Worm (Caenorhabditis elegans): ENCODE measurements around the gene srh-183.

Gene srh-183

ce11 chrV:19965626-19966025, 12.5 kb downstream of the srh-183 start, which contains the start of gene srh-171:
srh-171 (plus strand) TSS chrV:19965700.
- TF ChIP-seq egl-44 (GFP tag; IDR thresholded peaks at IDR 0.05) (no peak), dpl-1 (GFP tag; optimal IDR thresholded peaks at IDR 0.05) (no peak), lin-35 (GFP tag; optimal IDR thresholded peaks at IDR 0.05) (no peak), madf-6 (GFP tag; IDR thresholded peaks at IDR 0.05) (no peak), D2030.7 (GFP tag; IDR thresholded peaks at IDR 0.05) (no peak), K12H6.12 (tag; optimal IDR thresholded peaks at IDR 0.05) (no peak), madf-3 (GFP tag; IDR thresholded peaks at IDR 0.05) (no peak), ztf-22 (GFP tag; optimal IDR thresholded peaks at IDR 0.05) (no peak), him-1 (tag; optimal IDR thresholded peaks at IDR 0.05) (no peak), mel-28 (tag; optimal IDR thresholded peaks at IDR 0.05; ENCODE audit: borderline replicate concordance) (no peak), nhr-179 (tag; optimal IDR thresholded peaks at IDR 0.05) (no peak)

ce11 chrV:19961971-19962370, 16.1 kb downstream of the srh-183 start:
- no peak for TF ChIP-seq lsy-27 (tag; optimal IDR thresholded peaks at IDR 0.05; ENCODE audit: borderline replicate concordance, insufficient read depth)
- no peak for TF ChIP-seq F33H1.4 (GFP tag; IDR thresholded peaks at IDR 0.05)
- TF ChIP-seq tlf-1 (GFP tag; optimal IDR thresholded peaks at IDR 0.05), result no peak
- TF ChIP-seq lin-35 (GFP tag; optimal IDR thresholded peaks at IDR 0.05), result no peak
- TF ChIP-seq ekl-4 (GFP tag; IDR thresholded peaks at IDR 0.05), result no peak
- no peak for TF ChIP-seq D2030.7 (GFP tag; IDR thresholded peaks at IDR 0.05)
- no peak for TF ChIP-seq atf-7 (tag; optimal IDR thresholded peaks at IDR 0.05)
- no peak for TF ChIP-seq ztf-25 (GFP tag; IDR thresholded peaks at IDR 0.05)
- no peak for TF ChIP-seq ceh-58 (GFP tag; IDR thresholded peaks at IDR 0.05)
- no peak for TF ChIP-seq mes-4 (tag; optimal IDR thresholded peaks at IDR 0.05)
- no peak for TF ChIP-seq ztf-6 (GFP tag; IDR thresholded peaks at IDR 0.05)
- no peak for TF ChIP-seq nhr-90 (tag; optimal IDR thresholded peaks at IDR 0.05)
- no peak for TF ChIP-seq bed-2 (GFP tag; IDR thresholded peaks at IDR 0.05)
- TF ChIP-seq Y56A3A.18 (GFP tag; IDR thresholded peaks at IDR 0.05), result no peak
- TF ChIP-seq fkh-3 (tag; optimal IDR thresholded peaks at IDR 0.05), result no peak
- TF ChIP-seq dpff-1 (tag; optimal IDR thresholded peaks at IDR 0.05), result no peak
- TF ChIP-seq sptf-2 (GFP tag; optimal IDR thresholded peaks at IDR 0.05), result no peak
- TF ChIP-seq efl-1 (GFP tag; optimal IDR thresholded peaks at IDR 0.05), result no peak
- TF ChIP-seq Y79H2A.3 (GFP tag; conservative IDR thresholded peaks at IDR 0.05), result no peak

- TF ChIP-seq madf-6 (GFP tag; IDR thresholded peaks at IDR 0.05) (no peak), nfyb-1 (GFP tag; IDR thresholded peaks at IDR 0.05) (no peak), B0035.1 (tag; optimal IDR thresholded peaks at IDR 0.05) (no peak), unc-62 (GFP tag; optimal IDR thresholded peaks at IDR 0.05) (no peak)
These were observed 19.4 kb downstream of the srh-183 start, which contains the start of gene srh-172 for ce11 chrV:19958744-19959143. srh-172 (plus strand) TSS chrV:19959044.

- TF ChIP-seq zfh-2 (GFP tag; conservative IDR thresholded peaks at IDR 0.05) (no peak), dox-1 (GFP tag; IDR thresholded peaks at IDR 0.05) (no peak), dpff-1 (tag; optimal IDR thresholded peaks at IDR 0.05) (no peak), rcor-1 (GFP tag; IDR thresholded peaks at IDR 0.05) (no peak), efl-1 (GFP tag; optimal IDR thresholded peaks at IDR 0.05) (no peak), F33H1.4 (GFP tag; IDR thresholded peaks at IDR 0.05) (no peak), Y67H2A.10 (GFP tag; conservative IDR thresholded peaks at IDR 0.05) (no peak), tbx-9 (tag; optimal IDR thresholded peaks at IDR 0.05; ENCODE audit: borderline replicate concordance) (no peak), D2030.7 (GFP tag; IDR thresholded peaks at IDR 0.05) (no peak), mel-28 (tag; optimal IDR thresholded peaks at IDR 0.05; ENCODE audit: borderline replicate concordance) (no peak), B0336.3 (GFP tag; IDR thresholded peaks at IDR 0.05) (no peak), egrh-3 (GFP tag; IDR thresholded peaks at IDR 0.05) (no peak), ztf-3 (GFP tag; optimal IDR thresholded peaks at IDR 0.05) (no peak), T26A5.8 (tag; optimal IDR thresholded peaks at IDR 0.05) (no peak)
These were observed 22.9 kb downstream of the srh-183 start, which contains the start of gene abhd-3.1 for ce11 chrV:19955171-19955570. abhd-3.1 (plus strand) TSS chrV:19955488.
